Worm (Caenorhabditis elegans): ENCODE results near the gene C40H1.3.
A peak's percentile ranks its signal among the peaks of the same experiment; 100 is the strongest.

The C40H1.3 gene

DNA sequence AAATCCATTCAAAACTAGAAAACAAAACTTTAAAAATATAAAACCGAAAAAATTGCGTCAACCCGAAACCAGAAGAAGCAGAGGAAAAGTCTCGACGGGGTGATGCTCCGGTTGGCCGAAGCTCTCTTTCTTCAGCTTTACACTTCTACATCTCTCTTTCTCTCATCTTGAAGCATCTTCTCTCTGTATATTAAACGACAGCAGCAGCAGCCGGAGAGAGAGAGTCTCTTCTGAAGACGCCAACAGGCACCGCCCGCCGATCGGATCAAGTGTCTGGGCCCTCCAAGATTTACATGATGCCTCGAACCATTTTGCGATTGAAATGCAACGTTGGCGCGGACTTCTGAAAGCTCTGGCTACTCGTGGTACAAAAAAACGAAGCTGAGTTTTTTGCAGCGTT, 17.6 kb upstream of the C40H1.3 start:
- TF ChIP-seq tab-1 (GFP tag; IDR thresholded peaks at IDR 0.05) (no peak), ztf-23 (GFP tag; IDR thresholded peaks at IDR 0.05) (0 out of 2 replicates have a peak, but pooled peaks have one; percentile 14), ref-1 (GFP tag; conservative IDR thresholded peaks at IDR 0.05) (no peak), T22C8.4 (GFP tag; IDR thresholded peaks at IDR 0.05) (no peak), klf-2 (GFP tag; conservative IDR thresholded peaks at IDR 0.05) (no peak), med-1 (GFP tag; optimal IDR thresholded peaks at IDR 0.05; ENCODE audit: insufficient read depth) (no peak), flt-1 (GFP tag; IDR thresholded peaks at IDR 0.05) (no peak)

DNA sequence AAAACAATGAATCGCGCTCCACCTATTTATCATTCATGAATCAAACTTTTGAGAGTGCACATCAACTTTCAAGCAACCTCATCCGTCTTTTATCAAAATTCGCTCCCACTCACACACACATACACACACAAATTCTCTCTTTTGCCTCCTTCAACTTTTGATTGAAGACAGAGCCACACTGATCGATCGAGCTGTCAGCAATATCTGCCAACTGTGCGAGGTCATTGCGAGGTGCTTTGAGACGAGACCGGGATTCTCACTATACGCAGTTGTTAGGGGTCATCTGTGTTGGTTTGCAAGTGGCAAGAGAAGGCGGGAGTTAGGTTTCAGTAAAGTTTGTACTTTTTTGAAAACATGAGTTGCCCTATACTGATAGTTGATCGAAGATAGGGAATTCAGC, 16.9 kb upstream of the C40H1.3 start:
- TF ChIP-seq med-1 (GFP tag; optimal IDR thresholded peaks at IDR 0.05; ENCODE audit: insufficient read depth) (no peak), flt-1 (GFP tag; IDR thresholded peaks at IDR 0.05) (no peak), tab-1 (GFP tag; IDR thresholded peaks at IDR 0.05) (no peak), ref-1 (GFP tag; conservative IDR thresholded peaks at IDR 0.05) (no peak)

DNA sequence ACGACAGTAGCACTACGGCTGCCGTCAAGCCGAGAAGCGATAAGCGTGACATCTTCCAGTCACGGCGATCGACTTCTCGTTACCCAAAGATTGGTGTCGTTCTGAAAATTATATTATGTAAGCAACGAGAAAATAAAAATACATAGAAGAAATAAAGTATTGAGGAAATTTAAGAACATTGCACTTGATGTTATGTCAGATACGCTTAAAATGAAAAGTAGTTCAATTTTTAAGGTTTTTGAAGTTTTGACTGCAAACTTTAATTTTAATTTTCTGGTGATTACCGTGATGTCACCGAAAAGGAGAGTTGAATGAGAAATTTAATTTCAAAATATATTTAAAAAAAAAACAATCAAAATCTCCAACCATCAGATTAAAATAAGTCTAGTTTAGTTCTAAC, 15.2 kb upstream of the C40H1.3 start, which contains the start of gene emb-9:
Gene emb-9, minus strand, starts transcription at position 101 of the 400 bp plus-strand sequence.
- TF ChIP-seq T22C8.4 (GFP tag; IDR thresholded peaks at IDR 0.05): no peak
- TF ChIP-seq klf-2 (GFP tag; conservative IDR thresholded peaks at IDR 0.05): no peak
- TF ChIP-seq ref-1 (GFP tag; conservative IDR thresholded peaks at IDR 0.05): no peak
- TF ChIP-seq cog-1 (tag; optimal IDR thresholded peaks at IDR 0.05): no peak
- no peak for TF ChIP-seq flt-1 (GFP tag; IDR thresholded peaks at IDR 0.05)
- no peak for TF ChIP-seq med-1 (GFP tag; optimal IDR thresholded peaks at IDR 0.05; ENCODE audit: insufficient read depth)
- no peak for TF ChIP-seq ztf-29 (GFP tag; IDR thresholded peaks at IDR 0.05)
- TF ChIP-seq tab-1 (GFP tag; IDR thresholded peaks at IDR 0.05): no peak
- TF ChIP-seq ztf-23 (GFP tag; IDR thresholded peaks at IDR 0.05): no peak

DNA sequence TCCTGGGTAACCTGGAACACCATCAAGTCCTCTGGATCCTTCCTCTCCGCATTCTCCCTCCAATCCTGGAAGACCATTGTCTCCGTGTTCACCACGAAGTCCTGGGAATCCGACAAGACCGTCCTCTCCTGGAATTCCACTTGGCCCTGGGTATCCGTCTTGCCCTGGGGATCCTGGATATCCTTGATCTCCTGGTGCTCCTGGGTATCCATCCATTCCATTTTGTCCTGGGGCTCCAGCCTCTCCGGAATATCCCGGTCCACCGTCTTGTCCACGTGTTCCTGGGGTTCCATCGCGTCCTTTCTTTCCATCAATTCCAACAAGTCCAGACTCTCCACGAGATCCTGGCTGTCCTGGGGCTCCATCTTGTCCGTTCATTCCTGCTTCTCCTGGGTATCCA, 10.9 kb upstream of the C40H1.3 start:
- no peak for TF ChIP-seq tab-1 (GFP tag; IDR thresholded peaks at IDR 0.05)
- TF ChIP-seq cog-1 (tag; optimal IDR thresholded peaks at IDR 0.05): no peak
- TF ChIP-seq T22C8.4 (GFP tag; IDR thresholded peaks at IDR 0.05): no peak
- TF ChIP-seq ref-1 (GFP tag; conservative IDR thresholded peaks at IDR 0.05): no peak
- no peak for TF ChIP-seq klf-2 (GFP tag; conservative IDR thresholded peaks at IDR 0.05)
- TF ChIP-seq ztf-23 (GFP tag; IDR thresholded peaks at IDR 0.05): no peak

DNA sequence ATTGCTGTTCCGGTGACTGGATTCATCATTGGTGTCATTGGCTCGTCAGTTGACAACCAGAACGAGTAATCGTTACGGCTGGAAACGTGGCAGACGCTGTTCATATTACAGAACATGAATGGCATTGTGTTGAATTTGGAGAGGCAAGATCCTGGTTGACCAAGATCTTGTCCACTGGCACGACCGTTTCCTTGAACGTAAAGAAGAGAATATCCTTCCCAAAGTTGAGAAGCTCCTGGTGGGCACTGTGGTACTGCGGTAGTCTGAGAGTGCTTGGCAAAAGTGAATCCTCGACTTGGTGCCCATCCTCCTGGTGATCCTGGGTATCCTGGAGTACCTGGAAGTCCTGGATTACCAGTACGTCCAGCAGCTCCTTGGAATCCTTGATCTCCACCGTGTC, 8.8 kb upstream of the C40H1.3 start:
- TF ChIP-seq klf-2 (GFP tag; conservative IDR thresholded peaks at IDR 0.05) (no peak), tab-1 (GFP tag; IDR thresholded peaks at IDR 0.05) (no peak)

DNA sequence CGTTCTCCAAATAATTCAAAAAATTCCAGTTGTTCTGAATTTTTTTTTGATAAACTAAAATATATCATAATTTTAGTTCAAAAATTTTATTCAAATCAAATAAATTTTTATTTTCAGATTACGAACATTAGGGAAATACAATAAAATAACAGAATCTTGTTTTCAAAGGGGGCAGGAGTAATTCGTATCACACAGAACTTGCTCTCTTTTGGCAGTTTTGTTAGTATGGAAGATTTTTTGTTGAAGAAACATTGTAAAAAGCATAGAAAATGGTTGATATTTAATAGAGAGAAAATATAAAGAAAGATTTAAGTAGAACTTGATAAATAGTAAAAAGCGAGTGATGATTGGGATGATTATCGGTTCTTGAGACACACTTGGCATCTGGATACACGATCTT, 7.6 kb upstream of the C40H1.3 start:
- TF ChIP-seq ztf-29 (GFP tag; IDR thresholded peaks at IDR 0.05) (no peak), T22C8.4 (GFP tag; IDR thresholded peaks at IDR 0.05) (no peak), cog-1 (tag; optimal IDR thresholded peaks at IDR 0.05) (no peak), tab-1 (GFP tag; IDR thresholded peaks at IDR 0.05) (no peak), ztf-23 (GFP tag; IDR thresholded peaks at IDR 0.05) (no peak), med-1 (GFP tag; optimal IDR thresholded peaks at IDR 0.05; ENCODE audit: insufficient read depth) (no peak), klf-2 (GFP tag; conservative IDR thresholded peaks at IDR 0.05) (no peak), ref-1 (GFP tag; conservative IDR thresholded peaks at IDR 0.05) (no peak), flt-1 (GFP tag; IDR thresholded peaks at IDR 0.05) (no peak)

DNA sequence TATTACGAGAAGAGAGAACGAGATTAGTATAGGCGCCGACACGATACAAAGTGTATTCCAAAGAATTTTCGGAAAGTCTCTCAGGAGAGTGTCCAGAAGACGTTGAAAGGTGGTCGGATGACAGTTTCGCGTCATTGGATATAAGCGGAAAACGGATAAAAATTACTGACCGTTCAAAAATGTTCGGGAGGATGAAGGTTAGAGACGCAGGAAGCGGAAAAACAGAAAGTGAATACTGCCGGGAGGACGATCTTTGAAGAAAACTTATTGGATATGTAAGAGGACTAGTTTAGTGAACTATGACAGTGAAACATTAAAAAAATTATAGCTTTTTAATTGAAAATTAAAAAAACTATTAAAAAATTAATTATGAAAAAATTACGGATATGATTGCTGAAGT, 5.9 kb upstream of the C40H1.3 start:
- no peak for TF ChIP-seq ztf-23 (GFP tag; IDR thresholded peaks at IDR 0.05)
- no peak for TF ChIP-seq ref-1 (GFP tag; conservative IDR thresholded peaks at IDR 0.05)
- TF ChIP-seq ztf-29 (GFP tag; IDR thresholded peaks at IDR 0.05): no peak
- TF ChIP-seq tab-1 (GFP tag; IDR thresholded peaks at IDR 0.05): no peak
- no peak for TF ChIP-seq med-1 (GFP tag; optimal IDR thresholded peaks at IDR 0.05; ENCODE audit: insufficient read depth)
- no peak for TF ChIP-seq klf-2 (GFP tag; conservative IDR thresholded peaks at IDR 0.05)
- no peak for TF ChIP-seq flt-1 (GFP tag; IDR thresholded peaks at IDR 0.05)
- no peak for TF ChIP-seq cog-1 (tag; optimal IDR thresholded peaks at IDR 0.05)
- TF ChIP-seq T22C8.4 (GFP tag; IDR thresholded peaks at IDR 0.05): no peak

DNA sequence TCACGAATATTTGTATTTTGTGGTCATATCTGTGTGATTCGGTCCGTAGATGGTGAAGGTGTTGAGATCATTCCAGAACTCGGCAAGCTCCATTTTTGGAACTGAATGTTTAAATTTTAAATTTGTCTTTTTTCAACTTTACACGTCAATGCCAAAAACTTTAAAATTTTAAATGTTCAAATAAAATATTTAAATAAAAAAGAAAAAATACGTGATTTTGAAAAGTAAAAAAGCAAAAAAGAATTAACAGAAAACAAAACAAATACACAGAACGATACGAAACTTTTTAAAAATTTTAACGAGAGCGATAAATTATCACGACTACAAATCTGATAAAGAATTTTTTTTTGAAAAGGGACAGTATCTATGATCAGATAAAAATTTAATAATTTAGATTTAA, 5.0 kb upstream of the C40H1.3 start, which contains the start of gene elo-4:
Gene elo-4, minus strand, starts transcription at position 101 of the 400 bp plus-strand sequence.
- no peak for TF ChIP-seq klf-2 (GFP tag; conservative IDR thresholded peaks at IDR 0.05)
- TF ChIP-seq ref-1 (GFP tag; conservative IDR thresholded peaks at IDR 0.05): no peak
- TF ChIP-seq T22C8.4 (GFP tag; IDR thresholded peaks at IDR 0.05): no peak
- TF ChIP-seq ztf-23 (GFP tag; IDR thresholded peaks at IDR 0.05): no peak

DNA sequence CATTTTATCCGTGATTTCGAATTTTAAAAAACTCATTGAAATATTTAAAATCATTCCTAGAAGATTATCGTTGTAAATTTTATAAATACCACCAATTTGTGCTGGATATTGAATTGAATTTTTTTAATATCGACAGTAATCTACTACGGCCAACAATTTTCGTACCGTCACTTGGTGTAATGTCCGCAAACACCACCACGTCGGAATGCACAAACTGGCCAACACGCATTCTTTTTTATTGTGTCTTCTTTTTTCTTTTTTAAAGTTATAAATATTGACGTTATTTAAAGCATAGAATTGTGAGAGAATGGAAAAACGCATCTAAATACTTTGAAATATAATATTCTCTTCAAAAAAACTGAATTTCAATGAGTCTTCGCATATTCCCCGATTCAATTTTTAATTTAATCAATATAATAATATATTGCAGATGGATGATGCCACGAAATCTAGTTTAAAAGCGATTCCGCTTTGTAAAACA, 2.0 kb upstream of the C40H1.3 start, which contains the start of gene ufc-1:
Gene ufc-1, plus strand, starts transcription at position 431 of the 481 bp plus-strand sequence.
- TF ChIP-seq ztf-23 (GFP tag; IDR thresholded peaks at IDR 0.05) (no peak), flt-1 (GFP tag; IDR thresholded peaks at IDR 0.05) (no peak), tab-1 (GFP tag; IDR thresholded peaks at IDR 0.05) (no peak), T22C8.4 (GFP tag; IDR thresholded peaks at IDR 0.05) (no peak), cog-1 (tag; optimal IDR thresholded peaks at IDR 0.05) (no peak), ref-1 (GFP tag; conservative IDR thresholded peaks at IDR 0.05) (no peak), ztf-29 (GFP tag; IDR thresholded peaks at IDR 0.05) (no peak), med-1 (GFP tag; optimal IDR thresholded peaks at IDR 0.05; ENCODE audit: insufficient read depth) (no peak), klf-2 (GFP tag; conservative IDR thresholded peaks at IDR 0.05) (no peak)

DNA sequence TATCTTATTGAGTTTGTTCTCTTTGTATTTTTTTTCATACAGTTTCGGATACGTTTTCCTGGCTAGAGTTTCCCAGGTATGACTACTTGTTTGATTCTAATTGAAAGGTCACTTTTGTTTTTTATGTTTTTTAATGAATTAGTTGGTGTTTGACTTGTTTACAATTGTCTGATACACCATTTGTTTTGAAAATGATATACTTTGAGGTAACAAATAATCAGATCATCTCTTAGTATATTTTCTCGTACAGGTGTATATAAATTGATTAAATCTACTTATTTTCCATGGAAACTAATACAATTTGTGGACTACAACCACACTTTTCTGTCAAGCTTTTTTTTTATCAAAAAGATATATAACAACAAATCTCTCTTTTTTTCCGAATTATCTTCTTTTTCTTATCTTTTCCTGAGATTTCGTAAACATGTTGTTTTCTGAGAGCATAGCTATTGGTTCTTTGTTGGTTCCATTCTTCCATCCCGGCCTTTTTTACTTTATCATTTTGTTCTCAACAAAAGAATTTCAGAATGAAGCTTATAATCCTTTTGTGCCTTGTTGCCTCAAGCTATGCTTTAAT, 712 bp upstream of the C40H1.3 start, which contains the start of gene ttr-5:
Gene ttr-5, plus strand, starts transcription at position 527 of the 577 bp plus-strand sequence.
- TF ChIP-seq flt-1 (GFP tag; IDR thresholded peaks at IDR 0.05): no peak
- no peak for TF ChIP-seq tab-1 (GFP tag; IDR thresholded peaks at IDR 0.05)
- TF ChIP-seq ref-1 (GFP tag; conservative IDR thresholded peaks at IDR 0.05): no peak

Data from whole organism, midembryonic.